Fruit fly (Drosophila melanogaster): ENCODE results near the gene CG17564.

The CG17564 gene

dm6 chr2L:19262140-19262539 lies 37.6 kb downstream of the CG17564 start, which contains the start of gene CG31797:
Gene CG31797 (minus strand): TSS chr2L:19262240.
- TF ChIP-seq Sin3A (optimal IDR thresholded peaks at IDR 0.05) (no peak), insv (optimal IDR thresholded peaks at IDR 0.05) (no peak), ttk (optimal IDR thresholded peaks at IDR 0.05) (no peak), psq (optimal IDR thresholded peaks at IDR 0.05) (no peak), Myc (optimal IDR thresholded peaks at IDR 0.05) (no peak), h (optimal IDR thresholded peaks at IDR 0.05) (no peak)

- no peak for TF ChIP-seq insv (optimal IDR thresholded peaks at IDR 0.05)
- no peak for TF ChIP-seq Myc (optimal IDR thresholded peaks at IDR 0.05)
- no peak for TF ChIP-seq h (optimal IDR thresholded peaks at IDR 0.05)
- TF ChIP-seq Sin3A (optimal IDR thresholded peaks at IDR 0.05): no peak
- TF ChIP-seq ttk (optimal IDR thresholded peaks at IDR 0.05): no peak
- no peak for TF ChIP-seq psq (optimal IDR thresholded peaks at IDR 0.05)
These were observed 45.7 kb downstream of the CG17564 start for dm6 chr2L:19254079-19254478.

dm6 chr2L:19252410-19252809 lies 47.3 kb downstream of the CG17564 start:
- TF ChIP-seq h (optimal IDR thresholded peaks at IDR 0.05): no peak
- no peak for TF ChIP-seq Sin3A (optimal IDR thresholded peaks at IDR 0.05)
- no peak for TF ChIP-seq insv (optimal IDR thresholded peaks at IDR 0.05)
- no peak for TF ChIP-seq Myc (optimal IDR thresholded peaks at IDR 0.05)
- TF ChIP-seq ttk (optimal IDR thresholded peaks at IDR 0.05): no peak
- no peak for TF ChIP-seq psq (optimal IDR thresholded peaks at IDR 0.05)
